Fruit fly (Drosophila melanogaster) whole organism, embryonic: Measurements from ENCODE around the gene CG10948.

ENCODE experiments used
- Blimp-1 ChIP-seq: fragments of 200-800 bp; sonication (Bioruptor generic); optimal IDR thresholded peaks from 3 replicates; lab custom pipeline; 2018; ENCODE audit warnings: missing biosample characterization, missing genetic modification characterization, mild to moderate bottlenecking, moderate library complexity, missing genetic modification reagents
- CG10321 ChIP-seq: fragments of 200-800 bp; sonication (Bioruptor generic); IDR thresholded peaks from 2 replicates; pipeline ENCODE4 v1.3.6; 2022; ENCODE audit warnings: missing biosample characterization, missing genetic modification characterization
- CG11398 ChIP-seq: fragments of 200-800 bp; sonication (Bioruptor generic); optimal IDR thresholded peaks from 2 replicates; lab custom pipeline; 2016; ENCODE audit warnings: missing biosample characterization, missing genetic modification characterization
- CG11504 ChIP-seq: fragments of 200-800 bp; sonication (Bioruptor generic); optimal IDR thresholded peaks from 3 replicates; lab custom pipeline; 2019; ENCODE audit warnings: missing biosample characterization, mild to moderate bottlenecking, missing genetic modification characterization, moderate library complexity
- CG13424 ChIP-seq: fragments of 200-800 bp; sonication (Bioruptor generic); optimal IDR thresholded peaks from 2 replicates; lab custom pipeline; 2019; ENCODE audit warnings: missing biosample characterization, mild to moderate bottlenecking, missing genetic modification characterization, moderate library complexity
- CG1529 ChIP-seq: fragments of 200-800 bp; sonication (Bioruptor generic); optimal IDR thresholded peaks from 3 replicates; lab custom pipeline; 2018; ENCODE audit warnings: missing biosample characterization, missing genetic modification characterization
- CG17802 ChIP-seq: fragments of 200-800 bp; sonication (Bioruptor generic); optimal IDR thresholded peaks from 2 replicates; lab custom pipeline; 2018; ENCODE audit warnings: missing biosample characterization, mild to moderate bottlenecking, missing genetic modification characterization, moderate library complexity
- CG2116 ChIP-seq: fragments of 200-800 bp; sonication (Bioruptor generic); optimal IDR thresholded peaks from 3 replicates; lab custom pipeline; 2018; ENCODE audit warnings: missing biosample characterization, mild to moderate bottlenecking, missing genetic modification characterization
- CG2712 ChIP-seq: fragments of 200-800 bp; optimal IDR thresholded peaks from 3 replicates; lab custom pipeline; 2019; ENCODE audit warnings: missing biosample characterization, mild to moderate bottlenecking, missing genetic modification characterization, moderate library complexity
- CG32767 ChIP-seq: fragments of 200-800 bp; sonication (Bioruptor generic); IDR thresholded peaks from 2 replicates; pipeline ENCODE4 v1.3.6; 2022; ENCODE audit warnings: missing biosample characterization, missing genetic modification characterization
- CG4854 ChIP-seq: fragments of 200-800 bp; sonication (Bioruptor generic); optimal IDR thresholded peaks from 2 replicates; lab custom pipeline; 2016; ENCODE audit warnings: missing biosample characterization, missing genetic modification characterization, inconsistent platforms
- CG5180 ChIP-seq: fragments of 200-800 bp; sonication (Bioruptor generic); optimal IDR thresholded peaks from 3 replicates; lab custom pipeline; 2017; ENCODE audit warnings: missing biosample characterization, missing genetic modification characterization, mild to moderate bottlenecking, moderate library complexity, missing genetic modification reagents
- CG6683 ChIP-seq: fragments of 200-800 bp; sonication (Bioruptor generic); optimal IDR thresholded peaks from 2 replicates; lab custom pipeline; 2017; ENCODE audit warnings: missing biosample characterization, mild to moderate bottlenecking, missing genetic modification characterization, missing genetic modification reagents
- CG7786 ChIP-seq: fragments of 200-800 bp; sonication (Bioruptor generic); optimal IDR thresholded peaks from 2 replicates; lab custom pipeline; 2016; ENCODE audit warnings: missing biosample characterization, missing genetic modification characterization
- CG8089 ChIP-seq: fragments of 200-800 bp; sonication (Bioruptor generic); optimal IDR thresholded peaks from 3 replicates; lab custom pipeline; 2016; ENCODE audit warnings: missing biosample characterization, missing genetic modification characterization
- CG8388 ChIP-seq: fragments of 200-800 bp; sonication (Bioruptor generic); optimal IDR thresholded peaks from 2 replicates; lab custom pipeline; 2019; ENCODE audit warnings: missing biosample characterization, mild to moderate bottlenecking, missing genetic modification characterization, moderate library complexity
- CG9215 ChIP-seq: fragments of 200-800 bp; sonication (Bioruptor generic); IDR thresholded peaks from 2 replicates; pipeline ENCODE4 v1.3.6; 2022; ENCODE audit warnings: missing biosample characterization, missing genetic modification characterization
- CG9797 ChIP-seq: fragments of 200-800 bp; sonication (Bioruptor generic); optimal IDR thresholded peaks from 3 replicates; lab custom pipeline; 2018; ENCODE audit warnings: missing biosample characterization, mild to moderate bottlenecking, missing genetic modification characterization
- CG9817 ChIP-seq: fragments of 200-800 bp; sonication (Bioruptor generic); optimal IDR thresholded peaks from 2 replicates; lab custom pipeline; 2018; ENCODE audit warnings: missing biosample characterization, mild to moderate bottlenecking, missing genetic modification characterization, moderate library complexity
- D ChIP-seq, 2 experiments: fragments of 200-800 bp in 1 of 2; fragments of >200 bp in 1 of 2; sonication (Bioruptor generic) in 1 of 2; optimal IDR thresholded peaks; 2 replicates in 1 of 2; 3 replicates in 1 of 2; lab custom pipeline; 2017; ENCODE audit warnings: mild to moderate bottlenecking in 1 of 2, missing biosample characterization in 1 of 2, missing genetic modification characterization in 1 of 2, missing genetic modification reagents in 1 of 2
- D19A ChIP-seq: fragments of 200-800 bp; optimal IDR thresholded peaks from 3 replicates; lab custom pipeline; 2019; ENCODE audit warnings: missing biosample characterization, mild to moderate bottlenecking, missing genetic modification characterization, moderate library complexity
- Ets65A ChIP-seq: fragments of 200-800 bp; sonication (Bioruptor generic); peaks from one replicate; lab custom pipeline; 2016; ENCODE audit warnings: missing biosample characterization, missing genetic modification characterization
- Gug ChIP-seq: fragments of 200-800 bp; sonication (Bioruptor generic); IDR thresholded peaks from 4 replicates; pipeline ENCODE4 v1.3.6; 2022; ENCODE audit warnings: missing biosample characterization, missing genetic modification characterization
- H15 ChIP-seq: fragments of 200-800 bp; sonication (Bioruptor generic); IDR thresholded peaks from 3 replicates; pipeline ENCODE4 v1.3.6; 2022; ENCODE audit warnings: missing biosample characterization, missing genetic modification characterization
- HLH54F ChIP-seq: fragments of 200-800 bp; sonication (Bioruptor generic); optimal IDR thresholded peaks from 3 replicates; lab custom pipeline; 2016; ENCODE audit warnings: missing biosample characterization, missing genetic modification characterization
- Hand ChIP-seq: fragments of 200-800 bp; sonication (Bioruptor generic); optimal IDR thresholded peaks from 2 replicates; lab custom pipeline; 2017; ENCODE audit warnings: mild to moderate bottlenecking, missing biosample characterization, missing genetic modification reagents, missing genetic modification characterization
- Hsf ChIP-seq: fragments of 200-800 bp; sonication (Bioruptor generic); optimal IDR thresholded peaks from 3 replicates; lab custom pipeline; 2016; ENCODE audit warnings: missing biosample characterization, missing genetic modification characterization
- Max ChIP-seq: fragments of 200-800 bp; sonication (Bioruptor generic); optimal IDR thresholded peaks from 2 replicates; lab custom pipeline; 2016; ENCODE audit warnings: missing biosample characterization, mild to moderate bottlenecking, missing genetic modification characterization
- Mrtf ChIP-seq: fragments of 200-800 bp; sonication (Bioruptor generic); IDR thresholded peaks from 3 replicates; pipeline ENCODE4 v1.3.6; 2022; ENCODE audit warnings: missing biosample characterization, missing genetic modification characterization
- PHDP ChIP-seq: fragments of 200-800 bp; sonication (Bioruptor generic); optimal IDR thresholded peaks from 3 replicates; lab custom pipeline; 2018; ENCODE audit warnings: missing biosample characterization, mild to moderate bottlenecking, missing genetic modification characterization, moderate library complexity
- Pdp1 ChIP-seq, 2 experiments: fragments of 200-800 bp; sonication (Bioruptor generic); optimal IDR thresholded peaks; 3 replicates each; lab custom pipeline; 2016; ENCODE audit warnings: missing biosample characterization in 2 of 2, missing genetic modification characterization in 2 of 2, mild to moderate bottlenecking in 1 of 2, moderate library complexity in 1 of 2
- Ravus ChIP-seq: fragments of 200-800 bp; sonication (Bioruptor generic); IDR thresholded peaks from 2 replicates; pipeline ENCODE4 v1.3.6; 2022; ENCODE audit warnings: missing biosample characterization, missing genetic modification characterization
- Sin3A ChIP-seq: fragments of >200 bp; optimal IDR thresholded peaks from 2 replicates; lab custom pipeline; 2018
- chif ChIP-seq, 2 experiments: fragments of 200-800 bp; sonication (Bioruptor generic); optimal IDR thresholded peaks; 3 replicates each; lab custom pipeline; 2016; ENCODE audit warnings: missing biosample characterization in 2 of 2, missing genetic modification characterization in 2 of 2
- chm ChIP-seq: fragments of 200-800 bp; sonication (Bioruptor generic); IDR thresholded peaks from 2 replicates; pipeline ENCODE4 v1.3.6; 2022; ENCODE audit warnings: missing biosample characterization, missing genetic modification characterization
- cwo ChIP-seq: fragments of 200-800 bp; sonication (Bioruptor generic); optimal IDR thresholded peaks from 3 replicates; lab custom pipeline; 2017; ENCODE audit warnings: missing biosample characterization, missing genetic modification characterization, mild to moderate bottlenecking, moderate library complexity, missing genetic modification reagents
- gem ChIP-seq: fragments of 200-800 bp; sonication (Bioruptor generic); optimal IDR thresholded peaks from 2 replicates; lab custom pipeline; 2019; ENCODE audit warnings: missing biosample characterization, mild to moderate bottlenecking, missing genetic modification characterization, moderate library complexity
- gfzf ChIP-seq: fragments of 200-800 bp; sonication (Bioruptor generic); optimal IDR thresholded peaks from 2 replicates; lab custom pipeline; 2016; ENCODE audit warnings: missing biosample characterization, mild to moderate bottlenecking, missing genetic modification characterization, moderate library complexity
- gro ChIP-seq: fragments of 200-800 bp; sonication (Bioruptor generic); optimal IDR thresholded peaks from 2 replicates; lab custom pipeline; 2016; ENCODE audit warnings: missing biosample characterization, missing genetic modification characterization
- her ChIP-seq: fragments of 200-800 bp; sonication (Bioruptor generic); optimal IDR thresholded peaks from 2 replicates; lab custom pipeline; 2016; ENCODE audit warnings: missing biosample characterization, missing genetic modification characterization
- insv ChIP-seq, 2 experiments: fragments of 200-800 bp; sonication (Bioruptor generic); optimal IDR thresholded peaks; 3 replicates each; lab custom pipeline; 2016 to 2018; ENCODE audit warnings: missing biosample characterization in 2 of 2, missing genetic modification characterization in 2 of 2
- kah ChIP-seq: fragments of 200-800 bp; sonication (Bioruptor generic); optimal IDR thresholded peaks from 2 replicates; lab custom pipeline; 2018; ENCODE audit warnings: missing biosample characterization, mild to moderate bottlenecking, missing genetic modification characterization
- lab ChIP-seq: fragments of 200-800 bp; sonication (Bioruptor generic); optimal IDR thresholded peaks from 3 replicates; lab custom pipeline; 2017; ENCODE audit warnings: missing biosample characterization, missing genetic modification characterization, mild to moderate bottlenecking, moderate library complexity, missing genetic modification reagents
- nerfin-1 ChIP-seq: fragments of 200-800 bp; sonication (Bioruptor generic); optimal IDR thresholded peaks from 3 replicates; lab custom pipeline; 2019; ENCODE audit warnings: missing biosample characterization, mild to moderate bottlenecking, missing genetic modification characterization, moderate library complexity
- nom ChIP-seq: fragments of 200-800 bp; sonication (Bioruptor generic); optimal IDR thresholded peaks from 2 replicates; lab custom pipeline; 2017; ENCODE audit warnings: missing biosample characterization, missing genetic modification characterization, mild to moderate bottlenecking, moderate library complexity, missing genetic modification reagents
- peb ChIP-seq: fragments of 200-800 bp; sonication (Bioruptor generic); IDR thresholded peaks from 2 replicates; pipeline ENCODE4 v1.3.6; 2022; ENCODE audit warnings: missing biosample characterization, missing genetic modification characterization
- row ChIP-seq: fragments of 200-800 bp; sonication (Bioruptor generic); IDR thresholded peaks from 3 replicates; pipeline ENCODE4 v1.3.6; 2022; ENCODE audit warnings: missing biosample characterization, missing genetic modification characterization
- sd ChIP-seq: fragments of 200-800 bp; sonication (Bioruptor generic); optimal IDR thresholded peaks from 3 replicates; lab custom pipeline; 2018; ENCODE audit warnings: missing biosample characterization, mild to moderate bottlenecking, missing genetic modification characterization, moderate library complexity
- slbo ChIP-seq: fragments of 200-800 bp; sonication (Bioruptor generic); IDR thresholded peaks from 2 replicates; pipeline ENCODE4 v1.3.6; 2022; ENCODE audit warnings: missing biosample characterization, missing genetic modification characterization
- tin ChIP-seq: fragments of 200-800 bp; sonication (Bioruptor generic); optimal IDR thresholded peaks from 3 replicates; lab custom pipeline; 2016; ENCODE audit warnings: missing biosample characterization, missing genetic modification characterization
- zf30C ChIP-seq: fragments of 200-800 bp; sonication (Bioruptor generic); optimal IDR thresholded peaks from 3 replicates; lab custom pipeline; 2018; ENCODE audit warnings: missing biosample characterization, mild to moderate bottlenecking, missing genetic modification characterization

Gene CG10948

dm6 chr3L:12794532-12794931 is 55.4 kb downstream of the CG10948 start (continued):
- TF ChIP-seq H15 (no peak), CG13424 (no peak), gfzf (GFP tag; lab: Kevin White, UChicago) (no peak), Blimp-1 (no peak), sd (tag; lab: Kevin White, UChicago) (peak; percentile 44), CG10321 (peak; percentile 97), CG9817 (no peak), peb (GFP tag; lab: Robert Waterston, UW) (no peak), CG7786 (GFP tag; lab: Kevin White, UChicago) (no peak), kah (GFP tag; lab: Kevin White, UChicago) (no peak), CG2116 (GFP tag; lab: Kevin White, UChicago) (peak; percentile 29), CG11398 (no peak), HLH54F (GFP tag; lab: Kevin White, UChicago) (no peak), Max (GFP tag; lab: Kevin White, UChicago) (no peak), CG5180 (GFP tag; lab: Kevin White, UChicago) (no peak), zf30C (no peak), D (optimal IDR thresholded peaks at IDR 0.05; lab: Kevin White, UChicago) (no peak), D (GFP tag; optimal IDR thresholded peaks at IDR 0.05; lab: Kevin White, UChicago) (no peak), tin (no peak), nerfin-1 (tag; lab: Kevin White, UChicago) (no peak), cwo (GFP tag; lab: Kevin White, UChicago) (no peak), Sin3A (no peak), gem (tag; lab: Kevin White, UChicago) (no peak), Hand (GFP tag; lab: Kevin White, UChicago) (no peak), CG9797 (GFP tag; lab: Kevin White, UChicago) (no peak), lab (GFP tag; lab: Kevin White, UChicago) (peak; percentile 19), D19A (tag; lab: Kevin White, UChicago) (no peak), CG9215 (GFP tag; lab: Robert Waterston, UW) (no peak), chm (GFP tag; lab: Robert Waterston, UW) (no peak; the same call in 1 of the 2 replicates), CG32767 (GFP tag; lab: Robert Waterston, UW) (0 out of 2 replicates have a peak, but pooled peaks have one; percentile 19), CG2712 (tag; lab: Kevin White, UChicago) (no peak), CG17802 (tag; lab: Kevin White, UChicago) (no peak), her (GFP tag; lab: Kevin White, UChicago) (no peak), CG4854 (GFP tag; lab: Kevin White, UChicago) (no peak), nom (no peak), slbo (GFP tag; lab: Robert Waterston, UW) (no peak), insv (GFP tag; optimal IDR thresholded peaks at IDR 0.05; lab: Kevin White, UChicago) (no peak), Ets65A (no peak), CG6683 (no peak), CG11504 (tag; lab: Kevin White, UChicago) (no peak), PHDP (tag; lab: Kevin White, UChicago) (peak; percentile 16), Mrtf (GFP tag; lab: Robert Waterston, UW) (no peak), Pdp1 (GFP tag; optimal IDR thresholded peaks at IDR 0.05; lab: Kevin White, UChicago) (peak in 1 of 2 experiments; percentile 19), CG8388 (no peak), Ravus (GFP tag; lab: Robert Waterston, UW) (no peak), Hsf (GFP tag; lab: Kevin White, UChicago) (no peak), CG8089 (GFP tag; lab: Kevin White, UChicago) (no peak), CG1529 (no peak), Gug (GFP tag; lab: Robert Waterston, UW) (no peak), chif (GFP tag; optimal IDR thresholded peaks at IDR 0.05; lab: Kevin White, UChicago) (no peak), row (GFP tag; lab: Robert Waterston, UW) (no peak; the same call in 2 of the 3 replicates), gro (no peak)
